Worm (Caenorhabditis elegans): ENCODE data around the gene K11D9.3.
A peak's percentile ranks its signal among the peaks of the same experiment; 100 is the strongest.

K11D9.3 gene

DNA sequence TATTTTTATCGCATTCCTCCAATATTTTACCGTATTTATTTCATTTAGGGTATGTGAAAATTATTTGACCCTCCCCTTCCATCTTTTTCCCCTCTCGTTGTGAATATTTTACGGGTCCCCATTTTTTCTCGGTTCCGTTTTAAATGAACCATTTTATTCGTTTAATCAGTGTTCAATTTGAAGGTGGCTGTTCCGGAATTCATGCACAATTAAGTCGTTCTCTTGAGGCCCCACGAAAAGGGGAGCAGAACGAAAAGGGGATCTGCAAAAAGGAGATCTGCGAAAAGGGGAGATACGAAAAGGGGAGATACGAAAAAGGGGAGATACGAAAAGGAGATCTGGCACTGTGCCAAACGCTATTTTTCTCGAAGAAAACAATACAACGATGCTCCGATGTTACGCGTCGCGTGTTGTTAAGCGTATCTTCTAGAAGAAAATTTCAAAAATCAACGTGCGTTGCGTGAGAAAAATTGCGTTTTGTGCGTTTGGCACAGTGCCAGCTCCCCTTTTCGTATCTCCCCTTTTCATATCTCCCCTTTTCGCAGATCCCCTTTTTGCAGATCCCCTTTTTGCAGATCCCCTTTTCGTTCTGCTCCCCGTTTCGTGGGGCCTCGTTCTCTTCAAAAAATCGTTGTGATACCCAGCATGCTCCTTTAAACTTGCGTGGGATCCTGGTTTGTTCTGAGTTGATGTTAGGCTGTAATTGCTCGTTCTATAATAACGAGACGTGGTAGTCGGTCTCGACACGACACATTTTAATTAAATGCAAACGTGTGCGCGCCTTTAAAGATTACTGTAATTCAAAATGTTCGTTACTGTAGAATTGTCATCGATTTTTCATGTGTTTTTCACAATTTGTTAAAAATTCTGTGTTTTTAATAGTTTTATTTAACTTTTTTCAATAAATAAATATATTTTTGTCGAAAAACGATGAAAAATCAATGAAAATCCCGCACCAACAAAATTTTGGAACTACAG lies 9.1 kb upstream of the K11D9.3 start (continued):
- peak; percentile 70; the same call in 1 of the 2 replicates for TF ChIP-seq F39B2.1 (GFP tag; IDR thresholded peaks at IDR 0.05)
- no peak for TF ChIP-seq fkh-3 (tag; optimal IDR thresholded peaks at IDR 0.05)
- peak; percentile 80; the same call in 1 of the 2 replicates for TF ChIP-seq aptf-3 (GFP tag; IDR thresholded peaks at IDR 0.05)
- no peak for TF ChIP-seq B0035.1 (tag; optimal IDR thresholded peaks at IDR 0.05)
- TF ChIP-seq F22D6.2 (tag; optimal IDR thresholded peaks at IDR 0.05), result no peak
- TF ChIP-seq somi-1 (GFP tag; optimal IDR thresholded peaks at IDR 0.05), result no peak
- TF ChIP-seq Y53F4B.3 (GFP tag; IDR thresholded peaks at IDR 0.05), result peak; percentile 86
- peak; percentile 58 for TF ChIP-seq madf-8 (GFP tag; conservative IDR thresholded peaks at IDR 0.05)
- no peak for TF ChIP-seq nhr-90 (tag; optimal IDR thresholded peaks at IDR 0.05)
- TF ChIP-seq pha-4 (tag; optimal IDR thresholded peaks at IDR 0.05), result no peak
- TF ChIP-seq madf-6 (GFP tag; IDR thresholded peaks at IDR 0.05), result peak; percentile 91
- TF ChIP-seq K12H6.12 (tag; optimal IDR thresholded peaks at IDR 0.05), result peak; percentile 12
- peak; percentile 68 for TF ChIP-seq hrde-1 (tag; optimal IDR thresholded peaks at IDR 0.05; ENCODE audit: borderline replicate concordance)
- 0 out of 2 replicates have a peak, but pooled peaks have one; percentile 8 for TF ChIP-seq bed-2 (GFP tag; IDR thresholded peaks at IDR 0.05)
- TF ChIP-seq F10E7.11 (tag; optimal IDR thresholded peaks at IDR 0.05), result no peak
- no peak for TF ChIP-seq ceh-27 (GFP tag; optimal IDR thresholded peaks at IDR 0.05)
- peak; percentile 0 for TF ChIP-seq xnd-1 (tag; optimal IDR thresholded peaks at IDR 0.05)
- TF ChIP-seq attf-6 (GFP tag; IDR thresholded peaks at IDR 0.05), result peak; percentile 91
- TF ChIP-seq rpc-1 (optimal IDR thresholded peaks at IDR 0.05), result no peak
- no peak for TF ChIP-seq rpc-1 (tag; optimal IDR thresholded peaks at IDR 0.05)
- TF ChIP-seq F52B5.7 (tag; optimal IDR thresholded peaks at IDR 0.05), result peak; percentile 28
- no peak for TF ChIP-seq atf-7 (tag; optimal IDR thresholded peaks at IDR 0.05)
- no peak for TF ChIP-seq chd-7 (tag; optimal IDR thresholded peaks at IDR 0.05)
- TF ChIP-seq snpc-3.4 (tag; optimal IDR thresholded peaks at IDR 0.05), result no peak
- TF ChIP-seq lsy-27 (tag; optimal IDR thresholded peaks at IDR 0.05; ENCODE audit: borderline replicate concordance, insufficient read depth), result no peak
- TF ChIP-seq madf-10 (tag; optimal IDR thresholded peaks at IDR 0.05), result no peak
- TF ChIP-seq F57C9.4 (tag; optimal IDR thresholded peaks at IDR 0.05), result no peak
- TF ChIP-seq sea-2 (GFP tag; IDR thresholded peaks at IDR 0.05), result no peak
- peak; percentile 83; the same call in 1 of the 2 replicates for TF ChIP-seq madf-3 (GFP tag; IDR thresholded peaks at IDR 0.05)
- TF ChIP-seq ceh-40 (GFP tag; IDR thresholded peaks at IDR 0.05), result peak; percentile 70; the same call in 1 of the 2 replicates
- no peak for TF ChIP-seq T07F8.4 (tag; optimal IDR thresholded peaks at IDR 0.05)
- TF ChIP-seq B0336.3 (GFP tag; IDR thresholded peaks at IDR 0.05), result peak; percentile 10
- peak; percentile 56 for TF ChIP-seq lin-54 (GFP tag; optimal IDR thresholded peaks at IDR 0.05)
- peak; percentile 69 for TF ChIP-seq dox-1 (GFP tag; IDR thresholded peaks at IDR 0.05)
- TF ChIP-seq let-526 (GFP tag; IDR thresholded peaks at IDR 0.05), result no peak
- no peak for TF ChIP-seq mes-4 (tag; optimal IDR thresholded peaks at IDR 0.05)
- peak; percentile 92 for TF ChIP-seq Y53G8AR.9 (GFP tag; conservative IDR thresholded peaks at IDR 0.05)

DNA sequence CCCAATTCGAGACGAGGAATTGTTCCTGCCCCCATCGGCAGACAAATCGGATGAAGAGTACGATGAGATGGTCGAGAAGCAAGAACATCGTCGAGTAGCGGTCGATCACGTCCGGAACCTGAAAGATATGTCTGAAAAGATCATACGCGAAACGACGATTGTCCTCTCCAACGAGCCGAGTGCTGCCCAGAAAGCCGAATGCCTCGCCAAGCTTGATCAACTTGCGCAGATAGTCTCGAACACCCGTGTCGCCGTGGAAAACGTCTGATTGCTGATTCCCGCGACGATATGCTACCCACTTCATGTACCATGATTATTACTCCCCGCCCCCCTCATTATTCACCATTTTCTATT lies 8.4 kb upstream of the K11D9.3 start:
- TF ChIP-seq B0336.3 (GFP tag; IDR thresholded peaks at IDR 0.05), result peak; percentile 38
- no peak for TF ChIP-seq ceh-40 (GFP tag; IDR thresholded peaks at IDR 0.05)
